Worm (Caenorhabditis elegans) whole organism, late embryonic: ENCODE measurements around the gene F28F5.4.
A peak's percentile ranks its signal among the peaks of the same experiment; 100 is the strongest.

ENCODE experiments used
- C08G9.2 ChIP-seq: sonication (generic microtip); optimal IDR thresholded peaks from 2 replicates; lab custom pipeline; 2016; ENCODE audit warnings: mild to moderate bottlenecking, missing genetic modification characterization, moderate library complexity, missing compliant biosample characterization
- C38D4.7 ChIP-seq: fragments of 200-800 bp; sonication (Bioruptor generic); optimal IDR thresholded peaks from 2 replicates; lab custom pipeline; 2018; ENCODE audit warnings: mild to moderate bottlenecking, missing genetic modification characterization, moderate library complexity, missing compliant biosample characterization
- F13H6.1 ChIP-seq: sonication (generic microtip); optimal IDR thresholded peaks from 2 replicates; lab custom pipeline; 2016; ENCODE audit warnings: missing genetic modification characterization, missing compliant biosample characterization
- K02D7.2 ChIP-seq: sonication (generic microtip); optimal IDR thresholded peaks from 2 replicates; lab custom pipeline; 2017; ENCODE audit warnings: mild to moderate bottlenecking, missing genetic modification characterization, missing compliant biosample characterization
- T23F11.4 ChIP-seq: fragments of 200-800 bp; sonication (Bioruptor generic); optimal IDR thresholded peaks from 2 replicates; lab custom pipeline; 2018; ENCODE audit warnings: mild to moderate bottlenecking, missing genetic modification characterization, missing compliant biosample characterization
- Y22D7AL.16 ChIP-seq: sonication (generic microtip); optimal IDR thresholded peaks from 2 replicates; lab custom pipeline; 2016; ENCODE audit warnings: missing genetic modification characterization, missing compliant biosample characterization
- ahr-1 ChIP-seq: sonication (generic microtip); optimal IDR thresholded peaks from 2 replicates; lab custom pipeline; 2016; ENCODE audit warnings: missing genetic modification characterization, missing compliant biosample characterization
- ama-1 ChIP-seq: fragments of 150-350 bp; optimal IDR thresholded peaks from 2 replicates; lab custom pipeline; 2014
- ceh-14 ChIP-seq: sonication (generic microtip); optimal IDR thresholded peaks from 2 replicates; lab custom pipeline; 2016; ENCODE audit warnings: missing genotype, missing genetic modification characterization, missing compliant biosample characterization
- ceh-18 ChIP-seq: sonication (generic microtip); optimal IDR thresholded peaks from 2 replicates; lab custom pipeline; 2016; ENCODE audit warnings: missing genetic modification characterization, missing compliant biosample characterization
- ceh-19 ChIP-seq: fragments of 200-800 bp; sonication (Bioruptor generic); optimal IDR thresholded peaks from 2 replicates; lab custom pipeline; 2018; ENCODE audit warnings: mild to moderate bottlenecking, missing genetic modification characterization, missing compliant biosample characterization
- ceh-24 ChIP-seq: sonication (generic microtip); optimal IDR thresholded peaks from 2 replicates; lab custom pipeline; 2016; ENCODE audit warnings: mild to moderate bottlenecking, missing genetic modification characterization, missing compliant biosample characterization
- ceh-30 ChIP-seq: fragments of 150-350 bp; optimal IDR thresholded peaks from 2 replicates; lab custom pipeline; 2014; ENCODE audit warnings: missing biosample characterization, missing genetic modification characterization
- ceh-45 ChIP-seq: fragments of 200-800 bp; sonication (Bioruptor generic); IDR thresholded peaks from 2 replicates; pipeline ENCODE4 v1.3.6; 2022; ENCODE audit warnings: missing genetic modification reagents, missing genetic modification characterization, missing compliant biosample characterization
- ceh-48 ChIP-seq: sonication (generic microtip); optimal IDR thresholded peaks from 2 replicates; lab custom pipeline; 2016; ENCODE audit warnings: missing genetic modification characterization, inconsistent platforms, missing compliant biosample characterization
- ceh-6 ChIP-seq: fragments of 200-800 bp; sonication (Bioruptor generic); optimal IDR thresholded peaks from 2 replicates; lab custom pipeline; 2018; ENCODE audit warnings: mild to moderate bottlenecking, missing genetic modification characterization, missing compliant biosample characterization
- che-1 ChIP-seq: sonication (generic microtip); optimal IDR thresholded peaks from 2 replicates; lab custom pipeline; 2016; ENCODE audit warnings: mild to moderate bottlenecking, missing genetic modification characterization, missing compliant biosample characterization
- dmd-4 ChIP-seq: sonication (generic microtip); optimal IDR thresholded peaks from 2 replicates; lab custom pipeline; 2016; ENCODE audit warnings: borderline replicate concordance, missing genetic modification characterization, missing compliant biosample characterization
- dve-1 ChIP-seq: sonication (generic microtip); optimal IDR thresholded peaks from 2 replicates; lab custom pipeline; 2017; ENCODE audit warnings: antibody characterized with exemption, mild to moderate bottlenecking, missing genetic modification characterization, missing compliant biosample characterization
- elt-2 ChIP-seq: sonication (generic microtip); optimal IDR thresholded peaks from 2 replicates; lab custom pipeline; 2016; ENCODE audit warnings: missing genetic modification reagents, missing genetic modification characterization, missing compliant biosample characterization
- eyg-1 ChIP-seq: sonication (generic microtip); optimal IDR thresholded peaks from 2 replicates; lab custom pipeline; 2016; ENCODE audit warnings: missing genotype, missing genetic modification characterization, missing compliant biosample characterization
- fkh-10 ChIP-seq: fragments of 150-350 bp; optimal IDR thresholded peaks from 2 replicates; lab custom pipeline; 2014; ENCODE audit warnings: missing biosample characterization, missing genetic modification reagents, missing genetic modification characterization
- fkh-6 ChIP-seq: sonication (generic microtip); optimal IDR thresholded peaks from 2 replicates; lab custom pipeline; 2016; ENCODE audit warnings: missing genetic modification characterization, missing compliant biosample characterization
- gmeb-2 ChIP-seq: sonication (generic microtip); optimal IDR thresholded peaks from 2 replicates; lab custom pipeline; 2016; ENCODE audit warnings: missing genetic modification characterization, inconsistent platforms, missing compliant biosample characterization
- hlh-15 ChIP-seq: sonication (generic microtip); optimal IDR thresholded peaks from 2 replicates; lab custom pipeline; 2016; ENCODE audit warnings: missing genetic modification characterization, missing compliant biosample characterization
- hlh-30 ChIP-seq: sonication (generic microtip); optimal IDR thresholded peaks from 2 replicates; lab custom pipeline; 2017; ENCODE audit warnings: antibody characterized with exemption, missing genetic modification characterization, missing compliant biosample characterization; ENCODE audit not compliant: insufficient read depth
- hlh-6 ChIP-seq: sonication (generic microtip); optimal IDR thresholded peaks from 2 replicates; lab custom pipeline; 2016; ENCODE audit warnings: missing genotype, missing genetic modification characterization, missing compliant biosample characterization
- hlh-8 ChIP-seq: sonication (generic microtip); optimal IDR thresholded peaks from 2 replicates; lab custom pipeline; 2016; ENCODE audit warnings: missing genotype, missing genetic modification characterization, missing compliant biosample characterization
- lin-11 ChIP-seq: fragments of 200-800 bp; sonication (Bioruptor generic); optimal IDR thresholded peaks from 2 replicates; lab custom pipeline; 2018; ENCODE audit warnings: mild to moderate bottlenecking, missing genetic modification characterization, missing compliant biosample characterization
- nfya-1 ChIP-seq: sonication (generic microtip); optimal IDR thresholded peaks from 2 replicates; lab custom pipeline; 2017; ENCODE audit warnings: missing genetic modification characterization, mild to moderate bottlenecking, missing compliant biosample characterization, antibody characterized with exemption, moderate library complexity
- nhr-232 ChIP-seq: sonication (generic microtip); optimal IDR thresholded peaks from 2 replicates; lab custom pipeline; 2016; ENCODE audit warnings: missing genetic modification characterization, missing compliant biosample characterization
- npax-4 ChIP-seq: sonication (generic microtip); optimal IDR thresholded peaks from 2 replicates; lab custom pipeline; 2016; ENCODE audit warnings: missing genetic modification characterization, missing compliant biosample characterization
- pag-3 ChIP-seq: sonication (generic microtip); optimal IDR thresholded peaks from 2 replicates; lab custom pipeline; 2016; ENCODE audit warnings: missing compliant biosample characterization, missing genetic modification characterization, borderline replicate concordance
- pax-1 ChIP-seq: fragments of 150-350 bp; optimal IDR thresholded peaks from 2 replicates; lab custom pipeline; 2014; ENCODE audit warnings: missing biosample characterization, missing genetic modification characterization
- pha-2 ChIP-seq: sonication (generic microtip); optimal IDR thresholded peaks from 2 replicates; lab custom pipeline; 2017; ENCODE audit warnings: mild to moderate bottlenecking, missing genetic modification characterization, missing compliant biosample characterization
- pros-1 ChIP-seq: fragments of 150-350 bp; optimal IDR thresholded peaks from 2 replicates; lab custom pipeline; 2014; ENCODE audit warnings: missing biosample characterization, missing genetic modification reagents, missing genetic modification characterization
- rnt-1 ChIP-seq: sonication (generic microtip); optimal IDR thresholded peaks from 2 replicates; lab custom pipeline; 2016; ENCODE audit warnings: missing genetic modification characterization, missing compliant biosample characterization
- sdc-2 ChIP-seq: sonication (generic microtip); optimal IDR thresholded peaks from 2 replicates; lab custom pipeline; 2016; ENCODE audit warnings: missing genotype, missing genetic modification characterization, missing compliant biosample characterization
- sox-4 ChIP-seq: sonication (generic microtip); optimal IDR thresholded peaks from 2 replicates; lab custom pipeline; 2017; ENCODE audit warnings: mild to moderate bottlenecking, missing genetic modification characterization, inconsistent platforms, missing compliant biosample characterization
- syd-9 ChIP-seq: sonication (generic microtip); optimal IDR thresholded peaks from 2 replicates; lab custom pipeline; 2016; ENCODE audit warnings: mild to moderate bottlenecking, missing genetic modification characterization, moderate library complexity, missing compliant biosample characterization
- tbx-2 ChIP-seq: sonication (generic microtip); optimal IDR thresholded peaks from 2 replicates; lab custom pipeline; 2016; ENCODE audit warnings: missing genetic modification characterization, missing compliant biosample characterization
- tbx-7 ChIP-seq: sonication (generic microtip); optimal IDR thresholded peaks from 2 replicates; lab custom pipeline; 2016; ENCODE audit warnings: missing genotype, missing genetic modification characterization, missing compliant biosample characterization
- unc-3 ChIP-seq, 2 experiments: fragments of 200-800 bp in 1 of 2; sonication (Bioruptor generic) in 1 of 2; sonication (generic microtip) in 1 of 2; conservative IDR thresholded peaks in 1 of 2; optimal IDR thresholded peaks in 1 of 2; 2 replicates each; pipeline versions ENCODE4 v1.3.6 to Lab custom; 2016 to 2022; ENCODE audit warnings: missing compliant biosample characterization in 2 of 2, missing genetic modification characterization in 2 of 2, missing genetic modification reagents in 1 of 2
- unc-55 ChIP-seq: sonication (generic microtip); optimal IDR thresholded peaks from 2 replicates; lab custom pipeline; 2017; ENCODE audit warnings: missing biosample characterization, missing genetic modification reagents, missing genetic modification characterization
- ztf-16 ChIP-seq: sonication (generic microtip); optimal IDR thresholded peaks from 2 replicates; lab custom pipeline; 2017; ENCODE audit warnings: missing genetic modification characterization, missing compliant biosample characterization

F28F5.4 gene

DNA sequence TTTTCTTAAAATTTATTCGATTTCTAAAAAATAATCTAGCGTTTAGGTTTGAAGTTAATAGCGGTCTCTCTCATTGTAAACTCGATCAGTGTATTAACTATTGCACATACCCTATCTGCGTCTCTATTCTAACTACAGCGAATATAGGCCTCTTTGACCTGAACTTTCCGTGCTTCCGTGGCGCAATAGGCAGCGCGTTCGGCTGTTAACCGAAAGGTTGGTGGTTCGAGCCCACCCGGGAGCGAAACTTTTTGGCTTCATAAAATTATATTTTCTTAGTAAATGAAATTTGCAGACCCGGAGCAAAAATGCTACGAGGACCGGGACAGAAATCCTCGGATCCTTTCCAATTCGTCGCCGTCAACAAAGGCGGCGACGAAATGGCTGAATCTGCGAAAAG, 11.4 kb downstream of the F28F5.4 start (continued):
- TF ChIP-seq dve-1 (tag; lab: Kevin White, UChicago) (peak; percentile 22), K02D7.2 (tag; lab: Kevin White, UChicago) (peak; percentile 11), nhr-232 (tag; lab: Kevin White, UChicago) (peak; percentile 40), unc-55 (no peak), pha-2 (tag; lab: Kevin White, UChicago) (peak; percentile 29), sox-4 (tag; lab: Kevin White, UChicago) (peak; percentile 33), ahr-1 (tag; lab: Kevin White, UChicago) (no peak), pros-1 (tag; lab: Kevin White, UChicago) (no peak), tbx-7 (no peak), lin-11 (tag; lab: Kevin White, UChicago) (peak; percentile 18), T23F11.4 (no peak), ceh-45 (peak; percentile 60; the same call in 1 of the 2 replicates), C38D4.7 (GFP tag; lab: Kevin White, UChicago) (peak; percentile 39), che-1 (peak; percentile 62), hlh-15 (tag; lab: Kevin White, UChicago) (peak; percentile 37), ztf-16 (tag; lab: Kevin White, UChicago) (peak; percentile 21), npax-4 (no peak), tbx-2 (tag; lab: Kevin White, UChicago) (peak; percentile 30), hlh-8 (tag; lab: Kevin White, UChicago) (peak; percentile 4), sdc-2 (tag; lab: Kevin White, UChicago) (peak; percentile 27)

ce11 chrIII:6803107-6803506, 13.7 kb downstream of the F28F5.4 start:
- TF ChIP-seq gmeb-2: no peak
- TF ChIP-seq elt-2 (tag; lab: Kevin White, UChicago): peak; percentile 50

DNA sequence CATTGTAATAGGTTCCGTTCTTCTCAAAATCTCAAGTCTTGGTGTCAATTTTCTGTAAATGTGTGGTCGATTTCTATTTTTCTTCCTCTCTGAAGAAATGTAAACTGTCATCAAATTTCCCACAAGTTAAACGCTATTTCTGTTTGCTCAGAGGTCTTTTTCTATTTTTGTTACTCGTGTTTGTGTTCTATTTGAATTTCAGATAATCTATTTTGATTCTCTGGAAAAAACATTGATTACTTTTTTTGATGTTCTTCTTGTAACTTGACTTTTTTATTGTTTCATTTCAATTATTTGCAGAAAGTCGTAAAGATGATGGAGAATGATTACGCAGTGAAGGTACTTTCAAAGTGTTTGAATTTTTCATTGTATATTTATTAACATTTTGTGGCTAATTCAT, 14.3 kb downstream of the F28F5.4 start, which contains the start of gene lim-8:
Gene lim-8 (plus strand): TSS at position 301 of the 400 bp plus-strand sequence.
- TF ChIP-seq pag-3 (tag; lab: Kevin White, UChicago) (no peak), F13H6.1 (tag; lab: Kevin White, UChicago) (no peak), ceh-14 (tag; lab: Kevin White, UChicago) (no peak), pax-1 (no peak), T23F11.4 (no peak), ceh-24 (tag; lab: Kevin White, UChicago) (no peak), syd-9 (tag; lab: Kevin White, UChicago) (no peak), Y22D7AL.16 (tag; lab: Kevin White, UChicago) (no peak), hlh-30 (tag; lab: Kevin White, UChicago) (no peak), rnt-1 (tag; lab: Kevin White, UChicago) (no peak), nfya-1 (tag; lab: Kevin White, UChicago) (no peak), unc-3 (GFP tag; conservative IDR thresholded peaks at IDR 0.05; lab: Robert Waterston, UW) (no peak), unc-3 (tag; optimal IDR thresholded peaks at IDR 0.05; lab: Kevin White, UChicago) (no peak), C08G9.2 (no peak), tbx-2 (tag; lab: Kevin White, UChicago) (no peak), ceh-6 (no peak), che-1 (no peak), fkh-10 (no peak), C38D4.7 (GFP tag; lab: Kevin White, UChicago) (no peak), ahr-1 (tag; lab: Kevin White, UChicago) (no peak)

- no peak for TF ChIP-seq C38D4.7 (GFP tag; lab: Kevin White, UChicago)
- no peak for TF ChIP-seq elt-2 (tag; lab: Kevin White, UChicago)
- no peak for TF ChIP-seq ceh-30 (tag; lab: Kevin White, UChicago)
- no peak for TF ChIP-seq eyg-1 (tag; lab: Kevin White, UChicago)
- no peak for TF ChIP-seq hlh-30 (tag; lab: Kevin White, UChicago)
- TF ChIP-seq ceh-18 (tag; lab: Kevin White, UChicago): no peak
- TF ChIP-seq dmd-4: no peak
- no peak for TF ChIP-seq ceh-48 (tag; lab: Kevin White, UChicago)
- TF ChIP-seq pax-1: no peak
- no peak for TF ChIP-seq ceh-19
- TF ChIP-seq hlh-6 (tag; lab: Kevin White, UChicago): no peak
- no peak for TF ChIP-seq nfya-1 (tag; lab: Kevin White, UChicago)
- TF ChIP-seq ceh-14 (tag; lab: Kevin White, UChicago): no peak
- no peak for TF ChIP-seq ceh-24 (tag; lab: Kevin White, UChicago)
- no peak for TF ChIP-seq ceh-45
- TF ChIP-seq ztf-16 (tag; lab: Kevin White, UChicago): no peak
- no peak for TF ChIP-seq fkh-6 (tag; lab: Kevin White, UChicago)
- no peak for TF ChIP-seq hlh-15 (tag; lab: Kevin White, UChicago)
- no peak for TF ChIP-seq ama-1 (lab: Kevin White, UChicago)
- TF ChIP-seq npax-4: no peak
Observed at ce11 chrIII:6799664-6800063, 17.2 kb downstream of the F28F5.4 start.
